Fruit fly (Drosophila melanogaster): Measurements from ENCODE around the gene CG32069.

DNA sequence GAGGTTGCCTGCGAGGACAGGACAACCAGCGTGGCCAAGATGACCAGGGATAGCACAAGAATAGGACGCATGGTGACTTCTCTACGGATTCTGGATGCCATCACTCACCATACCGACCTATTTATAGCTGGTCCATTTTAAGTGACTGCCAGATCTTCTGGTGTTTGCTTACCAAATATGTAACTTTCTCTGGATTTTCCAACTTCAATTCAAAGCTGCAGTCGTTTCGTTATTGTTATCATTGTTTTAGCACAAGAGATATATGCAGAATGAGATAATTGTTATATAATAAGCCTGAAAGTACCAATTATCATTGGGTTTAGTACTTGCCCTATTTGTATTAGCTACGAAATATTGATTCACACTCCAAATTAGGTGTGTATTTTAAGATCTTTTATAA lies 41.4 kb upstream of the CG32069 start, which contains the start of gene CG32071:
- TF ChIP-seq caup (GFP tag; optimal IDR thresholded peaks at IDR 0.05; ENCODE audit: severe bottlenecking) (no peak), B-H2 (GFP tag; optimal IDR thresholded peaks at IDR 0.05) (no peak), tin (GFP tag; optimal IDR thresholded peaks at IDR 0.05) (no peak), CG9727 (GFP tag; optimal IDR thresholded peaks at IDR 0.05) (no peak), CG17361 (GFP tag; IDR thresholded peaks at IDR 0.05) (no peak), CG14050 (GFP tag; IDR thresholded peaks at IDR 0.05) (no peak), lola (GFP tag; optimal IDR thresholded peaks at IDR 0.05) (no peak), disco-r (GFP tag; optimal IDR thresholded peaks at IDR 0.05) (no peak), CG15601 (tag; optimal IDR thresholded peaks at IDR 0.05) (no peak), CG18619 (GFP tag; optimal IDR thresholded peaks at IDR 0.05) (no peak), Gug (GFP tag; IDR thresholded peaks at IDR 0.05) (no peak), CG6272 (GFP tag; IDR thresholded peaks at IDR 0.05) (no peak), sima (GFP tag; optimal IDR thresholded peaks at IDR 0.05) (no peak), Hsf (GFP tag; optimal IDR thresholded peaks at IDR 0.05) (no peak)
